Worm (Caenorhabditis elegans): Measurements from ENCODE around the gene arx-4.

Gene arx-4

DNA sequence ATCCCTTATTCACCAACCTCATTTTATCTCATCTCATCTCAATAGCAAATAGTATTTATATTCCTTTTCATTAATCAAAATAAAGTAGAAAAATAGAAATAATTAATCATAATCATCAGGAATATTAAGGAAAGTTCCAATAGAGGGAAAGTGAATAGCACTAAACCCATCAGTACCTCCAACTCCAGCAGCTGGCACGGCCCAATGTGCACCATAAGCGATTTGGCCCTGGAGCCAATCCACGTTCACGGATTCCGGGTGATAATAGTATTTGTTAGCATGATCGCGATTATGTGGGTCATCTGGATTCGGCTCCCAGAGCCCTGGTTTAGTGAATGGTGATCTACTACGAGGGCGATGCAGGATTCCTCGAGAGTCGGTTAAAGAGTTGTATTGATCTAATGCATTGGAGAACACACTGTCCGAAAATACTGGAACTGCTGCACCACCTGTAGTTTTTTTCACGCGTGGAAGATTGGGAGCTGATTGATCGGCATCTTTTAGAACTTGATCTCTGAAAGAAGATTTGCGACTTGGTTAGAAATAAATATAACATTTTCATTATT is 26.3 kb upstream of the arx-4 start (continued):
- TF ChIP-seq tbx-7 (tag; optimal IDR thresholded peaks at IDR 0.05): no peak
- peak; percentile 67 for TF ChIP-seq nfya-1 (tag; optimal IDR thresholded peaks at IDR 0.05)
- TF ChIP-seq F13H6.1 (tag; optimal IDR thresholded peaks at IDR 0.05): peak; percentile 13
- peak; percentile 91 for TF ChIP-seq madf-2 (tag; optimal IDR thresholded peaks at IDR 0.05)
- TF ChIP-seq elt-2 (tag; optimal IDR thresholded peaks at IDR 0.05): peak; percentile 9
- peak; percentile 77 for TF ChIP-seq pha-2 (tag; optimal IDR thresholded peaks at IDR 0.05)
- TF ChIP-seq ceh-19 (GFP tag; optimal IDR thresholded peaks at IDR 0.05): peak; percentile 32
- TF ChIP-seq ztf-16 (tag; optimal IDR thresholded peaks at IDR 0.05): peak; percentile 35
- TF ChIP-seq npax-4 (tag; optimal IDR thresholded peaks at IDR 0.05): no peak
- TF ChIP-seq lin-11 (tag; optimal IDR thresholded peaks at IDR 0.05): peak; percentile 57
- no peak; the same call in 1 of the 2 replicates for TF ChIP-seq sox-2 (GFP tag; IDR thresholded peaks at IDR 0.05)
- TF ChIP-seq ceh-45 (GFP tag; IDR thresholded peaks at IDR 0.05): peak; percentile 70
- peak; percentile 34 for TF ChIP-seq C08G9.2 (tag; optimal IDR thresholded peaks at IDR 0.05)
- no peak for TF ChIP-seq pat-9 (tag; optimal IDR thresholded peaks at IDR 0.05)
- no peak for TF ChIP-seq pag-3 (tag; optimal IDR thresholded peaks at IDR 0.05; ENCODE audit: borderline replicate concordance)
- TF ChIP-seq K02D7.2 (tag; optimal IDR thresholded peaks at IDR 0.05): peak; percentile 52
- peak; percentile 70 for TF ChIP-seq sox-4 (tag; optimal IDR thresholded peaks at IDR 0.05)
- TF ChIP-seq C38D4.7 (GFP tag; optimal IDR thresholded peaks at IDR 0.05): peak; percentile 61
- no peak for TF ChIP-seq tbx-2 (tag; optimal IDR thresholded peaks at IDR 0.05)
- TF ChIP-seq ceh-18 (tag; optimal IDR thresholded peaks at IDR 0.05): no peak
- no peak for TF ChIP-seq K09A11.1 (tag; optimal IDR thresholded peaks at IDR 0.05; ENCODE audit: insufficient read depth)

DNA sequence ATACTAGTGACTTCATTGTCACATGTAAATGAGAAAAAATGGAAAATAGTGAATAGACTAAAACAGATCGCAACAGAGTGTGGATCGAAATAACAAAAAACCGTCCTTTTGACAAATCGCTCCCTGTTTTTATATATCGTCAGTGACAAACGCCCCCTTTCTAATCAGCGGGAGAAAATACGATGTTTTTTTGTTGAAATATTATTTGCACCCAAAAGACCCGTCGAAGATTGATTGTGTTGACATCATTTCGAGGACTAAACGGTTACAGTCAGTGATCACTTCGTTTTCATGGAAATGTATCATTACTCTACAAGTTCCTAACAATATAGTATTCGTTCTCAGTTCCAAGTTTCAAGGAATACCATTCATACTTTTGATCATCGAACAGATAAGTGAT is 22.6 kb upstream of the arx-4 start, which contains the start of gene dos-3:
dos-3 (minus strand) TSS at position 101 of the 400 bp plus-strand sequence.
- TF ChIP-seq pros-1 (tag; optimal IDR thresholded peaks at IDR 0.05) (no peak), ceh-34 (tag; optimal IDR thresholded peaks at IDR 0.05) (no peak), sox-2 (GFP tag; IDR thresholded peaks at IDR 0.05) (no peak), unc-86 (tag; optimal IDR thresholded peaks at IDR 0.05) (no peak), pat-9 (tag; optimal IDR thresholded peaks at IDR 0.05) (no peak), tbx-7 (tag; optimal IDR thresholded peaks at IDR 0.05) (no peak), C38D4.7 (GFP tag; optimal IDR thresholded peaks at IDR 0.05) (no peak), hlh-15 (tag; optimal IDR thresholded peaks at IDR 0.05) (no peak), npax-4 (tag; optimal IDR thresholded peaks at IDR 0.05) (no peak), pha-4 (tag; optimal IDR thresholded peaks at IDR 0.05) (no peak), ceh-31 (tag; optimal IDR thresholded peaks at IDR 0.05) (no peak)

DNA sequence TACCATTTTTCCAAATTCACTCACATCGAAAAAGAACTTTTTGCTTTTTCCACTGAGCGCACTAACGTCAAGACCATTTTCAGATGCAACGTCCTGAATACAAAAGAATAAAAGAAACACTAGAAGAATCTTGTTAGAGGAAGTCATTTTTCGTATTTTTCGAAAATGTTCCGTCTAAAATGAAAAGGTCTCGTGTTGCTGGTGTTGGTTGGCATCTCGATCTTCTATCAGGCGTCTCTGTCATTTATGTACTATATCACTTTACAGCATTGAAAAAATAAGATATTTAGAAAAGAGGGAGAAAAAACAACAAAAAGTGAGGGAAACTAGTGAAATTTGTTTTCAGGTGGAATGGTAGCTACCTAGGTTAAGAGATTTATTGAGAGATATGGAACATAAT is 20.9 kb upstream of the arx-4 start, which contains the start of gene K02F3.9:
K02F3.9 (minus strand) TSS at position 190 of the 400 bp plus-strand sequence.
- TF ChIP-seq ceh-18 (tag; optimal IDR thresholded peaks at IDR 0.05) (no peak), ets-4 (tag; optimal IDR thresholded peaks at IDR 0.05) (no peak), unc-86 (tag; optimal IDR thresholded peaks at IDR 0.05) (no peak), K02D7.2 (tag; optimal IDR thresholded peaks at IDR 0.05) (no peak), nhr-11 (tag; optimal IDR thresholded peaks at IDR 0.05) (no peak), pag-3 (tag; optimal IDR thresholded peaks at IDR 0.05; ENCODE audit: borderline replicate concordance) (no peak), madf-2 (tag; optimal IDR thresholded peaks at IDR 0.05) (no peak), unc-42 (tag; optimal IDR thresholded peaks at IDR 0.05) (no peak)

DNA sequence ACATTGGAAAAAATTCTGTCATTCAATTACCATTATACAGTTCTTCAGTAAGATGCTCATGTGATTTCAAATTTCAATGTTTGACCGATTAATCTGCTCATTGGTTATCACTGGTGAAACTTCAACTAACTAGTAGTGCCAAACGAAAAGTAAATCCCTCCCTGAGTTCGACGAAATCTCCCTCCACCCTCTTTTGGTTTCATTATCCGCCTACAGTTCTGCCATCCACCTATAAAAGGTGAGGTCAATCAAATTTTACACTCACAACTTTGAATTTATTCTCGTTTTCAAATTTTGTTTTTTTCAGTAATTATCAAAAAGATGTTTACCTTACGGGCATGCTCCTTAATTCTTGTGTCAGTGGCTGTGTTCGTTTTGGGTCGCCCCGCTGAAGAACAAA is 19.5 kb upstream of the arx-4 start, which contains the start of gene far-8:
far-8 (plus strand) TSS at position 301 of the 400 bp plus-strand sequence.
- no peak for TF ChIP-seq C08G9.2 (tag; optimal IDR thresholded peaks at IDR 0.05)
- TF ChIP-seq mec-3 (tag; optimal IDR thresholded peaks at IDR 0.05; ENCODE audit: borderline replicate concordance): no peak
- no peak for TF ChIP-seq ceh-22 (tag; optimal IDR thresholded peaks at IDR 0.05)
- no peak for TF ChIP-seq unc-3 (GFP tag; conservative IDR thresholded peaks at IDR 0.05)
- no peak for TF ChIP-seq unc-3 (tag; optimal IDR thresholded peaks at IDR 0.05)
- TF ChIP-seq ceh-45 (GFP tag; IDR thresholded peaks at IDR 0.05): no peak
- TF ChIP-seq ahr-1 (tag; optimal IDR thresholded peaks at IDR 0.05): no peak
- TF ChIP-seq madf-2 (tag; optimal IDR thresholded peaks at IDR 0.05): no peak
- TF ChIP-seq sox-4 (tag; optimal IDR thresholded peaks at IDR 0.05): no peak
- no peak for TF ChIP-seq npax-4 (tag; optimal IDR thresholded peaks at IDR 0.05)
- no peak for TF ChIP-seq ceh-6 (GFP tag; optimal IDR thresholded peaks at IDR 0.05)
- TF ChIP-seq sox-2 (GFP tag; IDR thresholded peaks at IDR 0.05): no peak

Measured in whole organism, late embryonic.